Fruit fly (Drosophila melanogaster) whole organism, wandering third instar larva: ENCODE measurements around the gene Ant2.
A peak's percentile ranks its signal among the peaks of the same experiment; 100 is the strongest.

Experiments used
- CrebA ChIP-seq: fragments of 200-800 bp; sonication (Bioruptor generic); optimal IDR thresholded peaks from 2 replicates; lab custom pipeline; 2016; ENCODE audit warnings: missing biosample characterization, mild to moderate bottlenecking, missing genetic modification characterization, borderline replicate concordance
- Dif ChIP-seq: fragments of 200-275, 200-300 bp; sonication (Bioruptor generic); optimal IDR thresholded peaks from 2 replicates; lab custom pipeline; 2018; ENCODE audit warnings: missing biosample characterization, missing genetic modification characterization; ENCODE audit not compliant: partially characterized antibody
- Vsx2 ChIP-seq: fragments of 200-300, 225-300 bp; sonication (Bioruptor generic); optimal IDR thresholded peaks from 2 replicates; lab custom pipeline; 2018; ENCODE audit warnings: missing biosample characterization, missing genetic modification characterization; ENCODE audit not compliant: partially characterized antibody
- dmrt93B ChIP-seq: fragments of 200-800 bp; sonication (Bioruptor generic); optimal IDR thresholded peaks from 2 replicates; lab custom pipeline; 2018; ENCODE audit warnings: missing biosample characterization, mild to moderate bottlenecking, missing genetic modification characterization
- dsf ChIP-seq: sonication (Bioruptor generic); optimal IDR thresholded peaks from 2 replicates; lab custom pipeline; 2016; ENCODE audit warnings: missing biosample characterization, missing genetic modification characterization, borderline replicate concordance
- foxo ChIP-seq, 2 experiments: fragments of 200-800 bp; sonication (Bioruptor generic); optimal IDR thresholded peaks; 2 replicates in 1 of 2; 3 replicates in 1 of 2; lab custom pipeline; 2016 to 2017; ENCODE audit warnings: missing biosample characterization in 2 of 2, missing genetic modification characterization in 2 of 2
- h ChIP-seq: fragments of 200-800 bp; sonication (Bioruptor generic); optimal IDR thresholded peaks from 3 replicates; lab custom pipeline; 2016; ENCODE audit warnings: missing biosample characterization, mild to moderate bottlenecking, missing genetic modification characterization
- psq ChIP-seq: fragments of 200-800 bp; sonication (Bioruptor generic); optimal IDR thresholded peaks from 3 replicates; lab custom pipeline; 2017; ENCODE audit warnings: missing biosample characterization, mild to moderate bottlenecking, missing genetic modification characterization, moderate library complexity
- woc ChIP-seq: sonication (Bioruptor generic); optimal IDR thresholded peaks from 2 replicates; lab custom pipeline; 2016; ENCODE audit warnings: missing biosample characterization, mild to moderate bottlenecking, missing genetic modification characterization

Gene Ant2

dm6 chrX:10729921-10730873, 56.5 kb downstream of the Ant2 start:
- TF ChIP-seq h (GFP tag; lab: Kevin White, UChicago) (no peak), dmrt93B (GFP tag; lab: Kevin White, UChicago) (no peak), psq (GFP tag; lab: Kevin White, UChicago) (peak; percentile 27)
- TF ChIP-seq, all 38 proteins: peak for 1

- no peak for TF ChIP-seq dsf (GFP tag; lab: Kevin White, UChicago)
- no peak for TF ChIP-seq Dif (GFP tag; lab: Kevin White, UChicago)
- TF ChIP-seq foxo (GFP tag; optimal IDR thresholded peaks at IDR 0.05; lab: Kevin White, UChicago): no peak
- TF ChIP-seq CrebA: no peak
- no peak for TF ChIP-seq Vsx2
- TF ChIP-seq woc (GFP tag; lab: Kevin White, UChicago): no peak
- TF ChIP-seq, all 38 proteins: peak for 0
Measured at dm6 chrX:10729196-10729835, 57.4 kb downstream of the Ant2 start.
